In genomic region chr2L:19414233-19414749, dm6 we compare ENCODE assay signal across 1 fruit fly cellular context.
TF ChIP-seq lines count a peak whose summit lies in the region.

No protein-coding gene starts in this region.

TF ChIP-seq in whole organism, embryonic, 481 proteins besides CTCF, POLR2A, EP300 and RAD21 (continued from another document):
- TF ChIP-seq stwl (tag; optimal IDR thresholded peaks at IDR 0.05; lab: Kevin White, UChicago), result no peak
- no peak for TF ChIP-seq ro (GFP tag; IDR thresholded peaks at IDR 0.05; lab: Robert Waterston, UW)
- peak; percentile 93 for TF ChIP-seq z (GFP tag; IDR thresholded peaks at IDR 0.05; lab: Robert Waterston, UW)
- no peak for TF ChIP-seq CG32772 (GFP tag; IDR thresholded peaks at IDR 0.05; lab: Robert Waterston, UW)
- peak; percentile 11 for TF ChIP-seq CG34376 (GFP tag; optimal IDR thresholded peaks at IDR 0.05; lab: Kevin White, UChicago)
- TF ChIP-seq Adf1 (GFP tag; IDR thresholded peaks at IDR 0.05; lab: Robert Waterston, UW), result peak; percentile 26; the same call in 1 of the 2 replicates
- TF ChIP-seq CG6813 (GFP tag; optimal IDR thresholded peaks at IDR 0.05; lab: Kevin White, UChicago), result no peak
- TF ChIP-seq CG17568 (GFP tag; optimal IDR thresholded peaks at IDR 0.05; lab: Kevin White, UChicago), result peak; percentile 3
- TF ChIP-seq rib (GFP tag; IDR thresholded peaks at IDR 0.05; lab: Robert Waterston, UW), result no peak
- TF ChIP-seq Deaf1 (tag; optimal IDR thresholded peaks at IDR 0.05; lab: Kevin White, UChicago), result peak; percentile 9
